Worm (Caenorhabditis elegans) whole organism, L4 larva: ENCODE measurements around the gene srd-66.

Source experiments
- ZK546.5 ChIP-seq, 2 experiments: sonication (generic microtip); optimal IDR thresholded peaks; 2 replicates each; lab custom pipeline; 2017; ENCODE audit warnings: missing biosample characterization in 2 of 2, missing genetic modification characterization in 2 of 2
- ceh-20 ChIP-seq: fragments of 200-800 bp; sonication (Bioruptor generic); IDR thresholded peaks from 2 replicates; pipeline ENCODE4 v1.3.6; 2022; ENCODE audit warnings: missing genetic modification reagents, missing genetic modification characterization, missing compliant biosample characterization
- daf-16 ChIP-seq, 3 experiments: sonication (generic microtip); optimal IDR thresholded peaks; 2 replicates each; lab custom pipeline; 2016 to 2017; ENCODE audit warnings: missing genetic modification characterization in 3 of 3, missing genetic modification reagents in 3 of 3, mild to moderate bottlenecking in 2 of 3, missing compliant biosample characterization in 2 of 3, missing biosample characterization in 1 of 3, moderate library complexity in 1 of 3
- lin-13 ChIP-seq: fragments of 150-350 bp; optimal IDR thresholded peaks from 2 replicates; lab custom pipeline; 2014; ENCODE audit warnings: missing biosample characterization, missing genetic modification reagents, missing genetic modification characterization
- lsy-2 ChIP-seq, 2 experiments: fragments of 150-350 bp in 1 of 2; sonication (generic microtip) in 1 of 2; optimal IDR thresholded peaks; 2 replicates each; lab custom pipeline; 2014 to 2017; ENCODE audit warnings: missing biosample characterization in 2 of 2, missing genetic modification characterization in 2 of 2
- nhr-25 ChIP-seq: sonication (generic microtip); optimal IDR thresholded peaks from 2 replicates; lab custom pipeline; 2017; ENCODE audit warnings: missing genetic modification characterization, mild to moderate bottlenecking, missing compliant biosample characterization, antibody characterized with exemption, moderate library complexity, borderline replicate concordance; ENCODE audit not compliant: insufficient read depth
- snpc-4 ChIP-seq: fragments of 150-350 bp; optimal IDR thresholded peaks from 2 replicates; lab custom pipeline; 2014; ENCODE audit warnings: missing biosample characterization, missing genetic modification characterization
- zfp-3 ChIP-seq: fragments of 200-800 bp; sonication (Bioruptor generic); conservative IDR thresholded peaks from 2 replicates; pipeline ENCODE4 v1.3.6; 2022; ENCODE audit warnings: missing genetic modification reagents, missing genetic modification characterization, missing compliant biosample characterization
- ztf-11 ChIP-seq: fragments of 150-350 bp; optimal IDR thresholded peaks from 2 replicates; lab custom pipeline; 2014; ENCODE audit warnings: missing biosample characterization, missing genetic modification characterization

DNA sequence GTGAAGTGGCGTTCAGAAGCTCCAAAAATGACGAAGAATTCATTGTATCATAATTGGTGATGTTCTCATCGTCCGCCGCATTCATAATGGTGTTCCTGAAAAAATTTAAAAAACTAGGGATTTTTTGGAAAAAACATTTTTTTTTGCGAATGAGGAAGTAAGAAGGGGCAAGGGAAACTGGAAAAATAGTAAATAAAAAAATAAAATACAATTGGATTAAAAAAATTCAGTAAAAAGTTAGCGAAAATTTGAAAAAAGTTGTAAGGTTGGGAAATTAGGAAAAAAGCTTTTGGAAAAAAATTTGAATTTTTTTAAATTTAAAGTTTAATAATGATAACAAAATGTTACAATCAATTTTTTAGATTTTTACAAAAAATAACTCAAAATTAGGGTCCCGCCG lies 39.0 kb upstream of the srd-66 start, which contains the start of gene ckr-2:
- no peak for TF ChIP-seq daf-16 (GFP tag; optimal IDR thresholded peaks at IDR 0.05; lab: Kevin White, UChicago)
- TF ChIP-seq daf-16 (tag; optimal IDR thresholded peaks at IDR 0.05; lab: Kevin White, UChicago) = no peak
- TF ChIP-seq ztf-11 = no peak
- no peak for TF ChIP-seq snpc-4 (tag; lab: Kevin White, UChicago)
- no peak for TF ChIP-seq lsy-2 (tag; optimal IDR thresholded peaks at IDR 0.05; lab: Kevin White, UChicago)
- TF ChIP-seq lin-13 (GFP tag; lab: Kevin White, UChicago) = no peak
- no peak for TF ChIP-seq ceh-20 (GFP tag; lab: Robert Waterston, UW)
- TF ChIP-seq ZK546.5 (tag; optimal IDR thresholded peaks at IDR 0.05; lab: Kevin White, UChicago) = no peak
- no peak for TF ChIP-seq nhr-25
- no peak for TF ChIP-seq zfp-3 (GFP tag; lab: Robert Waterston, UW)
